Worm (Caenorhabditis elegans) whole organism, dauer: Measurements from ENCODE around the gene ZC15.1.
"Not testable (repeated sequence)": the region's sequence is repeated elsewhere in the genome, so short reads cannot be mapped to it uniquely, and the experiment has no call there.

Experiments used
- unc-62 ChIP-seq: sonication (generic microtip); optimal IDR thresholded peaks from 2 replicates; lab custom pipeline; 2017; ENCODE audit warnings: missing biosample characterization, missing genetic modification reagents, missing genetic modification characterization

The ZC15.1 gene

DNA sequence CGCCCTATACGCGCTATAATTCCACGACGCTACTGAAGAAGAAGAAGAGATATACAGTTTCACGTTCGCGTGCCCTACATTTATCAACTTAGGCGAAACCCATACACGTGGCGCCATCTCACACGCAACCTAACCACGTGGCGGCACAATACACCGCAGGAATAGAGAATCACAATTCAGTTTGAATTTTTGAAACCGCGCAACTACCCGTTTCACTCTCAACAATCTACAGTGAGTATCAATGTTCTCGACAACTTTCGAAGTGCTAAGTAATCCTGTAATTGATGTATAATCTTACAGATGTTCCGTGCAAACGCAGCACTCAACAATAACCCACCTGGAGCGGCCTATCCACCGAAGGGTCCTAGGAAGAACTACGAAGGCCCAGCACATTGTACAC, at the start of gene ZC15.1:
Gene ZC15.1 (plus strand): TSS at position 301 of the 400 bp plus-strand sequence.
- no peak for TF ChIP-seq unc-62 (GFP tag; lab: Kevin White, UChicago)

DNA sequence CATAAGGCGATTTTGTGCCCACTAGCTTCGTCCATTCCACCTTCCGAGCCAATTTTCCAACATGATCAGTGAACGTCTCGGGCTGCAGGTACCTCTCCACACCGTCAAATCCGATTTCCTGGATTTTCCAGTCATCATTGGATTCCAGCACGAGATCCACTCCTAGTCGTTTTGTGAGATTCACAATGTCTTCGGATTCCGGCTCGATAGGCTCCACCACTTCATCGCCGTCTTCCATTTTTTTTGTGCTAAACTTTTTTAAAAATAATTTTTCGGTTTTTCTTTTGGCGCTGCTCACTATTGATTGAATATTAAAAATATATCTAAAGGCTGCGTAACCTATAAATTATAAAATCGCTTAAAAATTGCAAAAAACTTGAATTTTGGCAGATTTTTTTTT, 38.9 kb upstream of the ZC15.1 start, which contains the start of gene mdt-17:
Gene mdt-17 (minus strand): TSS at position 256 of the 400 bp plus-strand sequence.
- TF ChIP-seq unc-62 (GFP tag; lab: Kevin White, UChicago) = no peak

DNA sequence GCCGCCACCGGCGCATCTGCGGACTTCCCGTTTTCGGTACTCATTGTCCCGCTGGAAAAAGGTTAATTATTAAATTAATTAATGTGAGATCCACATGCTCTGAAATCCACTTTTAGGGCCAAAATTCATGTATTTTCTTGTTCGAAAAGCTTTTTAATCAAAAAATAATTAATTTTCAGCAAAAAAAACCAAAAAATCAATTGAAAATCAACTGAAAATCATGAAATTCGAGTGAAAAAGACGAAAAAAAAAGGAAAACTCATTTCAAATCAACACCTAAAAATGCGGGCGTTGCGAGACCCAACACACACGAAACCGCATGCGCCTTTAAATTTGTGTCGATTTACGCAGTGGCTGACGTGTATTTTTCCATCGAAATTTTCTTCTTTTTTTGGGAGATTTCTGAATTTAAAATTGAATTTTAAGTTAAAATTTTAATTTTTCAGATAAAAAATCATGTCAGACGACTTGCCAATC, 36.2 kb upstream of the ZC15.1 start, which contains the start of the genes prmt-1 and cdkr-3:
Gene prmt-1 (minus strand): TSS at position 51 of the 477 bp plus-strand sequence.
Gene cdkr-3 (plus strand): TSS at position 447 of the 477 bp plus-strand sequence.
- TF ChIP-seq unc-62 (GFP tag; lab: Kevin White, UChicago) = no peak

DNA sequence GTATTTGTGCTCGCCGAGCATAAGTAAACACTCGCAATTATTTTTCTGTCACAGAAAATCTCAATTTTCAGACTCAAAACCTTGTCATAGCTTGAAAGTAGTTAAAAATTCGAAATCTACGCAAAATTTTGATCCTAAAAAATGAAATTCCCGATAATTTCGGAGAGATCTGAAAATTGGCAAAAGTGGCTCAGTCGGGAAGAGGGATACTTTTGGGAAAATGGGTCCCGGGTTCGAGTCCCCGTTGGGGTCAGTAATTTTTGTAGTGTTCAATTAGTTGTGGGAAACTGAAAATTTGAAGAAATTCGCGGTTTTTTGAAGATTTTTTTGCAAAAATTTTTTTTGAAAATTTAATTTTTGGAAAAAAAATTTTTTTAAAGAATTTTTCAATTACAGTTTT, 29.0 kb upstream of the ZC15.1 start:
- TF ChIP-seq unc-62 (GFP tag; lab: Kevin White, UChicago) = no peak

DNA sequence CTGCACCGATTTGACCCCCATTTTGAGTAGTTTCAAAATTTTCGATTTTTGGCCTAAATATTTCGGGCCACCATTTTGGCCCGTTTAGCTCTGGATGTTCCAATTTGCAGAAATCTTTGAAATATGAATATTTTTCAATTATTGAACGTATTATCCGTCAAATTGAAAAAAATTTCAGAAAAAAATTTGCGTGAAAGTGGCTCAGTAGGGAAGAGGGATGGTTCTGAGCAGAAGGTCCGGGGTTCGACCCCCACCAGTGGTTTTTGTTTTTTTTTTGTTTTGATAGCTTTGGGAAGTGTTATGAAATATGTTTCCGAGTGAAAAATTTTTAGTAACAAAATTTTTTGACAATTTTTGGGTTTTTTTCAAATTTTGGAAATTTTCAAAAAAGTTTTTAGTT, 26.6 kb upstream of the ZC15.1 start:
- TF ChIP-seq unc-62 (GFP tag; lab: Kevin White, UChicago) = no peak

DNA sequence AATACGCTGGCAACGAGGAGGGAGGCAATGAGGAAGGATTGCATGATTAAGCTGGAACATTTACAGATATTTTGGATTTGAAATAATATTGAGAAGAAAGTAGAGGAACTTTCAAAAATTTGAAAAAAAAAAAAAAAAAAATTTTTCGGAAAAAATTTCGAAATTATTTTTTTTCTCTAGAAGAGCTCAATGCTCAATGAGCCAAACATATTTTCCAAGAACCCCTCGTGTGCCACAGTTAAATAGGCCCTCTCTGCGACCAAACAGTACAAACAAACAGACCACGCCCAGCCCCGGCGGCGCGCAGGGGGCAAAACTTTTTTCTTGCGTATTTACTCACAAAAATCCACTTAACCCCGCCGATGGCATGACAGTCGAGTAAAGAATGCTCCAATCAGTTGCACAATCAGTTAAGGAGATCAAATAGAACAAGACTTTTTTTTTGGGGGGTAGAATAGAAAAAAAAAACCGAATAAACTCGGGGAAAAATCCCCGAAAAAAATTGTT, 26.0 kb upstream of the ZC15.1 start, which contains the start of gene pqn-94:
Gene pqn-94 (minus strand): TSS at position 51 of the 507 bp plus-strand sequence.
- no peak for TF ChIP-seq unc-62 (GFP tag; lab: Kevin White, UChicago)

DNA sequence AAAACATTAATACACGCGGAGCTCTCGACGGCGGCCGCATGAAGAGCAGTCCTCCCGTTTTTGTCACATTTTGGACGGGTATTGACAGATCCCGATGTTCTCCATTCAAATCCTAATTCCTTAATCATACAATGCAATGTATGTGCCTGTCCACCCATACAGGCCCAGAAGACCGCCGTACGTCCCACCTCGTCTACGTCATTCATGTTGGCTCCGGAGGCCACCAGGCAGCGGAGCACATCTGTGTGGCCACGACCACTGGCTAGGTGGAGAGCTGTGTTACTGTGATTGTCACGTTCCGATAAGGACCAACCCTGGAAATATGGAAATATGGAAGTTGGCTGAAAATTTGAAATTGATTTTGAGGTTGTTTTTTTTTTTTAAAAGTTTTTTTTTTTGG, 23.1 kb upstream of the ZC15.1 start:
- TF ChIP-seq unc-62 (GFP tag; lab: Kevin White, UChicago) = no peak

DNA sequence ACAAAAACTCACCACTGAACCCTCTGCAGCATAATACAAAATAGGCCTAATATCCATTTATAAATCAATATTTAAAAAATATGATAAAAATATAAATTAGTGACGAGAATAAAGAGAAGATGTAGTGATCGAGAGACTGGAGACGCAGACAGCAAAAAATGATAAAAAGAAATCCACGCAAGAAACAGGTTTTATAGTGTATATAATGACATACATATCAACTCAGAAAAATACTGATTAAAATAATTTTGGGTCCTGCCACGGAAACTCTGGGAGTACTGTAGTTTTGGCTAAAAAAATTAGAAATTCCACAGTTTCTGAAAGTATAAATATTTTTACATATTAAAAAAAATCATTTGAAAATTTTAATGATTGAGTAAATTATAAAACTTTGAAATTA, 16.6 kb upstream of the ZC15.1 start, which contains the start of gene mlt-4:
Gene mlt-4 (minus strand): TSS at position 101 of the 400 bp plus-strand sequence.
- no peak for TF ChIP-seq unc-62 (GFP tag; lab: Kevin White, UChicago)

DNA sequence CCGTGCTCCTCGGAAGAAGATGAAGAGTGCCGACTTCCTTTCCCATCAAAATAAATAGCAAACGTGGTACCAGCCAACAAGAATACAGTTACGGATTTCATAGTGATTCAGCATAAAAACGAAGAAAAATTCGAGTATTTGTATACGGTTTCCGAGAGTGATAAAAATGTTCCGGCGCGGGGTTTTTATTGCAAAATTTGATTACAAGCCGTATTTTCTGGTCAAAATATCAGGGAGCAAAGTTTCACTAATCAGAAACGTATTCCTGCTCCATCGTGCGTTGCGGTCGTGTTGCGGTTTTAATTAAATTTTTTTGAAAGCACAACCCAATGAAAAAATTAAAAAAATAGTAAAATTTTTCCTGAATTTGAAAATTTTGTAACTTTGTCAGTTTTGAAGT, 11.5 kb upstream of the ZC15.1 start, which contains the start of gene clec-261:
Gene clec-261 (minus strand): TSS at position 101 of the 400 bp plus-strand sequence.
- no peak for TF ChIP-seq unc-62 (GFP tag; lab: Kevin White, UChicago)

DNA sequence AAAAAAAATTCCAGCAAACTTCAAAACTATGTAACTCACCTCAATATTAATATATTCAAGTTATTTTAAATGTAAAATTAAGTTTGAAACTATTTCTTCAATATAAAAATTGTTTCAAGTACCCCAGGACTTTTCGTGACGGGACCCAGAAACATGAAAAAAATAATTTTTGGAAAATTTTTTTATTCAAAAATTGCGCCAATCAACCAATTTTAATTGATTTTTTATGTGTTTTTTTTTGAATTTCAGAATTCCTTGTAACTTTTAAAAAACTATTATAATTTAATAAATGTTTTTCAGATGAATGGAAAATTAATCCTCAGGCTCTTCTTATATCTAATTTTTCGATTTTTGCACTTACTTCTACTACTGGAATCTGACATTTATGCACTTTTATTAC, 8.3 kb upstream of the ZC15.1 start, which contains the start of gene ZC15.5:
Gene ZC15.5 (plus strand): TSS at position 301 of the 400 bp plus-strand sequence.
- no peak for TF ChIP-seq unc-62 (GFP tag; lab: Kevin White, UChicago)

DNA sequence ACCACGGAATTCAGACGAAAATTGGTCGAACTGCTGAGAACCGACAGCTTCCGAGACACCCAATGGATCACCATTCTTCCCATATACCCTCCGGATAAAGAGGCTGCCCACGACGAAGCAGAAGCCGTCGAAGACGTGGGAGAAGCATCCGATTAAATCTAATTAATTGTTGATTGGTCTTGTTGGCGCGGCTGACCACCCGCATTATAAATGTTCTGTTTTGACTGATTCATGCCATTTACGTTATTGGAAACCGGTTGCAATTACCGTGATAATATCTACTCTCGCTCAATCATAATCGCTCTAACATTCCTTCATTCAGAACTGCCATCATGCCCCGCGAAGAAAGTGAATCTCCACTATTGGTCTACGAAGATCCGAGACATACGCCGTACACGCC, 2.6 kb upstream of the ZC15.1 start, which contains the start of gene ZC15.3:
Gene ZC15.3 (plus strand): TSS at position 301 of the 400 bp plus-strand sequence.
- TF ChIP-seq unc-62 (GFP tag; lab: Kevin White, UChicago) = not testable (repeated sequence)

DNA sequence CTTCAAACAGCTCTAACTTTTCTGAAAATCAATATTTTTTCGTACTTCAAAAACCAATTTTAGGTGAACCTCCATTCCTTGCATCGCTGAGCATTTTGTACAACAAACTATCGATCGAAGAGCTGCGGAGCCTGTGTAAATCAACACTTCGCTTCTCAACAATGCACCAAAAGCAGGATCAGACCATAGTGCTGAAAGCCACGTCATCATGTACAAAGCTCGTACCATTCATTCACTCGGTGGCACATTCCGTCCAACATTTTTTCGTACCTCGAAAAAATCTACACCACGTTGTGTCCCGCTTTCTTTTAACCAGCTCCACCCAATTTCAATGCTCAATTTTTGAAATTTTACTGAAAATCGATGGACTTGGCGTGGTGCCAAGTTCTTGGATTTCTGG, 4.7 kb downstream of the ZC15.1 start, which contains the start of gene ZC15.10:
Gene ZC15.10 (plus strand): TSS at position 162 of the 400 bp plus-strand sequence.
- TF ChIP-seq unc-62 (GFP tag; lab: Kevin White, UChicago) = no peak

DNA sequence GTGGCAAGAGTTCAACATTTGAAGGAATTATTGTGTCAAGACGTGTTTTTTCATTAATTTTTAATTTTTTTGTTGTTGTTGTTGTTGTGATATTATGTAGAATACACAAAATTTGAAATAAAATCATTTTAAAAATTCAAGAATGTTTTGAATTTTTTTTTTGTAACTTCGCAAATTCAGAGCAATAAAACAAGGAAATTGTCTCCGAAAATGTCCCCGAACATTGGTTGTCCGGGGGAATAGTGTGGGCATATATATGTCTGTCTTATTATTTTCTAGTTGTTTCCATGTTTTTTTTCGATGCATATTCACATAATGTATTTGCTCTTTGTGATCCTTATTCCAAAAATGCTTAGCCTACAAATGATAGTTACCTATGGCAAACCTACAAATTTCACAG, 5.6 kb downstream of the ZC15.1 start, which contains the start of gene clec-262:
Gene clec-262 (plus strand): TSS at position 301 of the 400 bp plus-strand sequence.
- no peak for TF ChIP-seq unc-62 (GFP tag; lab: Kevin White, UChicago)

DNA sequence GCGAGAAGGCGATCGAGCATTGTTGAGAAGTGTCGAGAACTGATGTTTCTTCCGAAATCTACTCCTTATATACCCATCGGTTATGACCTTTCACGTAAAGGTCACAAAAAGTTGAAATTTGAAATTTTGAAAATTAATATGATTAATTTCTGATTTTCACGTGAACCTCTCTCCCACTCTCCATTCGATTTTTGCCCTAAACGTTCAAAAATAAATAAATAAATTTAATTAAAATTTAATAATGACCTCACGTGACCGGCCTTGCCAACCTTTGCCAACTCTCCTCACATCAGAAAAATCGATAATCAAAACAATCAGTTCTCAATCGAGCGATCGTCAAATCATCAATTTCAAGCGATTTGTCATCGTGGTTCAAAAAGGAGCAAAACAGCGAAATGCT, 11.5 kb downstream of the ZC15.1 start, which contains the start of gene Y113G7C.1:
Gene Y113G7C.1 (plus strand): TSS at position 301 of the 400 bp plus-strand sequence.
- TF ChIP-seq unc-62 (GFP tag; lab: Kevin White, UChicago) = no peak

DNA sequence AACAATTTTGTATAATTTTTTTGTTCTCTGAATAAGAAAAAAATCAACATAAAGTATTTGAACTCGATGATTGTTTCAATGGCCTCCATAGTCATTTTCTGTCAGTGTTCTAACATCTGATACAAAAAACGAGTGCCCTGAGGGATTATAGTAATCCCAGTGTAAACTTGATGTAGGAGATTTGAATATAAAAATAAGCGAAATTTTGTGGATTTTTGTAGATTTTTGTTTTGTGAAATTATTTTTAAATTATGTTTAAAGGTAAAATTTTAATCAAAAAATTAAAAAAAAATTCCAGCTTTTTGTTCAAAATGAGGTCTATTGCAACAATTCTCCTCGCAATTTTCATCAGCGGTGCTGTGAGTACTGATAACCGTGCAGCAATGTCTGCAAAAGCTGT, 19.5 kb downstream of the ZC15.1 start, which contains the start of gene Y38H6A.1:
Gene Y38H6A.1 (plus strand): TSS at position 301 of the 400 bp plus-strand sequence.
- no peak for TF ChIP-seq unc-62 (GFP tag; lab: Kevin White, UChicago)

DNA sequence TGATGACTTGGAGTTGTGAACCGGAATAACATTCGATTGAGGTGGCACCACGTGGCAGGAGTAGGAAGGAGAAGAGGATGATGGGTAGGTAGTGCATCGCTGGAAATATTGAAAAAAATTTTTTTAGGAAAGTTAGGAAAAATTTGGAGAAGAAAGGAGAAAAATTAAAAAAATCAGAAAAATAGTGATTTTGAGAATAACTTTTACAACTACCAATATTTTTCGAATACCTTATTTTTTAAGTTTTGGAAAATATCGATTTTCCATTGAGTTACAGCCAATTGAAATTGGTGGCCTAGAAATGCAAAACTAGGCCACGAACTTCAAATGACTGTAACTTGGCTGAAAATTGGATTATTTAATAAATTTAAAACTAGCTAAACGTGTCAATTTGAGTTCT, 29.4 kb downstream of the ZC15.1 start, which contains the start of gene Y38H6A.5:
Gene Y38H6A.5 (minus strand): TSS at position 101 of the 400 bp plus-strand sequence.
- TF ChIP-seq unc-62 (GFP tag; lab: Kevin White, UChicago) = no peak
